Worm (Caenorhabditis elegans) whole organism, L3 larva: Measurements from ENCODE around the gene aat-2.

Experiments
- ZK546.5 ChIP-seq: sonication (generic microtip); optimal IDR thresholded peaks from 2 replicates; lab custom pipeline; 2017; ENCODE audit warnings: missing biosample characterization, missing genetic modification characterization
- ama-1 ChIP-seq: fragments of 150-350 bp; optimal IDR thresholded peaks from 2 replicates; lab custom pipeline; 2018
- ceh-16 ChIP-seq: sonication (generic microtip); optimal IDR thresholded peaks from 2 replicates; lab custom pipeline; 2017; ENCODE audit warnings: missing biosample characterization, missing genetic modification characterization
- ceh-9 ChIP-seq: sonication (generic microtip); optimal IDR thresholded peaks from 2 replicates; lab custom pipeline; 2018; ENCODE audit warnings: missing biosample characterization, missing genetic modification characterization
- daf-12 ChIP-seq: fragments of 150-350 bp; optimal IDR thresholded peaks from 2 replicates; lab custom pipeline; 2014; ENCODE audit warnings: missing biosample characterization, missing genetic modification reagents, missing genetic modification characterization
- egl-27 ChIP-seq: sonication (generic microtip); optimal IDR thresholded peaks from 4 replicates; lab custom pipeline; 2017; ENCODE audit warnings: missing biosample characterization, missing genetic modification reagents, missing genetic modification characterization
- egl-5 ChIP-seq: fragments of 150-350 bp; optimal IDR thresholded peaks from 2 replicates; lab custom pipeline; 2017; ENCODE audit warnings: missing biosample characterization, missing genetic modification reagents, missing genetic modification characterization, inconsistent platforms
- elt-1 ChIP-seq: fragments of 150-350 bp; optimal IDR thresholded peaks from 2 replicates; lab custom pipeline; 2014; ENCODE audit warnings: missing biosample characterization, missing genetic modification characterization
- elt-2 ChIP-seq: sonication (generic microtip); optimal IDR thresholded peaks from 2 replicates; lab custom pipeline; 2016; ENCODE audit warnings: missing genetic modification reagents, mild to moderate bottlenecking, missing genetic modification characterization, missing compliant biosample characterization
- elt-3 ChIP-seq, 3 experiments: fragments of 150-350 bp in 1 of 3; sonication (generic microtip) in 2 of 3; optimal IDR thresholded peaks; 2 replicates in 2 of 3; 4 replicates in 1 of 3; lab custom pipeline; 2014 to 2017; ENCODE audit warnings: missing biosample characterization in 3 of 3, missing genetic modification characterization in 3 of 3
- eor-1 ChIP-seq, 2 experiments: fragments of 150-350 bp; optimal IDR thresholded peaks; 2 replicates each; lab custom pipeline; 2014 to 2018; ENCODE audit warnings: missing biosample characterization in 2 of 2, missing genetic modification characterization in 2 of 2
- fkh-2 ChIP-seq: fragments of 150-350 bp; optimal IDR thresholded peaks from 2 replicates; lab custom pipeline; 2014; ENCODE audit warnings: missing biosample characterization, missing genetic modification reagents, missing genetic modification characterization
- fos-1 ChIP-seq: fragments of 150-350 bp; optimal IDR thresholded peaks from 2 replicates; lab custom pipeline; 2014; ENCODE audit warnings: missing biosample characterization, missing genetic modification characterization
- jun-1 ChIP-seq: fragments of 150-350 bp; optimal IDR thresholded peaks from 2 replicates; lab custom pipeline; 2014; ENCODE audit warnings: missing biosample characterization, missing genetic modification reagents, missing genetic modification characterization
- lin-15B ChIP-seq: fragments of 150-350 bp; optimal IDR thresholded peaks from 2 replicates; lab custom pipeline; 2014; ENCODE audit warnings: missing biosample characterization, missing genetic modification characterization
- lin-39 ChIP-seq: fragments of 150-350 bp; optimal IDR thresholded peaks from 2 replicates; lab custom pipeline; 2018; ENCODE audit warnings: missing biosample characterization, missing genetic modification reagents, missing genetic modification characterization
- lsy-12 ChIP-seq: sonication (generic microtip); optimal IDR thresholded peaks from 2 replicates; lab custom pipeline; 2016; ENCODE audit warnings: mild to moderate bottlenecking, missing genetic modification characterization, missing compliant biosample characterization
- mml-1 ChIP-seq: fragments of 150-350 bp; sonication (generic microtip); optimal IDR thresholded peaks from 3 replicates; lab custom pipeline; 2014; ENCODE audit warnings: missing biosample characterization, missing genetic modification characterization
- nhr-12 ChIP-seq: fragments of 150-350 bp; optimal IDR thresholded peaks from 2 replicates; lab custom pipeline; 2014; ENCODE audit warnings: missing biosample characterization, missing genetic modification characterization
- nhr-25 ChIP-seq: sonication (generic microtip); optimal IDR thresholded peaks from 2 replicates; lab custom pipeline; 2017; ENCODE audit warnings: missing biosample characterization, missing genetic modification characterization
- nhr-43 ChIP-seq: sonication (generic microtip); optimal IDR thresholded peaks from 2 replicates; lab custom pipeline; 2016; ENCODE audit warnings: mild to moderate bottlenecking, missing genetic modification characterization, missing compliant biosample characterization; ENCODE audit not compliant: poor library complexity, severe bottlenecking
- nhr-67 ChIP-seq: fragments of 150-350 bp; optimal IDR thresholded peaks from 2 replicates; lab custom pipeline; 2014; ENCODE audit warnings: missing biosample characterization, missing genetic modification characterization
- nhr-77 ChIP-seq: fragments of 150-350 bp; optimal IDR thresholded peaks from 2 replicates; lab custom pipeline; 2014; ENCODE audit warnings: missing biosample characterization, missing genetic modification characterization
- pha-4 ChIP-seq: fragments of 150-350 bp; optimal IDR thresholded peaks from 2 replicates; lab custom pipeline; 2014; ENCODE audit warnings: missing biosample characterization, missing genetic modification reagents, missing genetic modification characterization
- pqm-1 ChIP-seq: fragments of 150-350 bp; optimal IDR thresholded peaks from 2 replicates; lab custom pipeline; 2017; ENCODE audit warnings: missing biosample characterization, missing genetic modification characterization, inconsistent platforms
- sea-2 ChIP-seq: fragments of 150-350 bp; sonication (generic microtip); optimal IDR thresholded peaks from 4 replicates; lab custom pipeline; 2014; ENCODE audit warnings: missing biosample characterization, missing genetic modification reagents, missing genetic modification characterization
- unc-39 ChIP-seq: sonication (generic microtip); optimal IDR thresholded peaks from 4 replicates; lab custom pipeline; 2017; ENCODE audit warnings: missing biosample characterization, missing genetic modification characterization
- unc-62 ChIP-seq: fragments of 150-350 bp; sonication (generic microtip); optimal IDR thresholded peaks from 4 replicates; lab custom pipeline; 2014; ENCODE audit warnings: missing biosample characterization, missing genetic modification reagents, missing genetic modification characterization
- zag-1 ChIP-seq: fragments of 150-350 bp; optimal IDR thresholded peaks from 2 replicates; lab custom pipeline; 2014; ENCODE audit warnings: missing biosample characterization, missing genetic modification characterization
- ztf-4 ChIP-seq: fragments of 150-350 bp; optimal IDR thresholded peaks from 2 replicates; lab custom pipeline; 2014; ENCODE audit warnings: missing biosample characterization, missing genetic modification characterization

The aat-2 gene

DNA sequence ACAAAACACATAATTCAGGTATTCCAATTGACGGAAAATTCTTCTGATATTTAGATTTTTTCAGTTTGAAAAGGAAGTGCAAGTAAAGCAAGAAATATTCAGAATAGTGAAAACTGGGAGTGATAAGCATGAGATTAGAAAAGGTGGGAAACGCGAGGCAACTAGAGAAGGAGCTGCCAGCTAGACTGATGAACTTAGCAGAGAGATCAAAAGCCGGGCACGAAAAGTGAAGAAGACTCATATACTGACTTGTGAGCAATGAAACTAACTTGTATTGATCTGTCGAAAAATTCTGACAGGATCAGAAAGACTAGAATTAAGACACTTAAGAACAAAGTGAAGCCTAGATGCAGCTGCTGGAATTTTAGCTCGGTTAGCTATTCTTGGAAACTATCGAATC lies 15.3 kb upstream of the aat-2 start, which contains the start of gene nhr-36:
nhr-36 (minus strand) TSS at position 101 of the 400 bp plus-strand sequence.
- TF ChIP-seq eor-1 (tag; optimal IDR thresholded peaks at IDR 0.05; lab: Kevin White, UChicago) (no peak), sea-2 (GFP tag; lab: Kevin White, UChicago) (no peak), lin-15B (tag; lab: Kevin White, UChicago) (no peak), unc-62 (GFP tag; lab: Kevin White, UChicago) (no peak), mml-1 (tag; lab: Kevin White, UChicago) (no peak), egl-5 (tag; lab: Kevin White, UChicago) (no peak), ama-1 (lab: Kevin White, UChicago) (no peak)

- TF ChIP-seq lsy-12 (no peak), zag-1 (tag; lab: Kevin White, UChicago) (no peak), nhr-43 (tag; lab: Kevin White, UChicago) (no peak), elt-2 (tag; lab: Kevin White, UChicago) (no peak), egl-27 (tag; lab: Kevin White, UChicago) (no peak), egl-5 (tag; lab: Kevin White, UChicago) (no peak), fkh-2 (tag; lab: Kevin White, UChicago) (no peak), ceh-9 (tag; lab: Kevin White, UChicago) (no peak), fos-1 (no peak), ZK546.5 (tag; lab: Kevin White, UChicago) (no peak), sea-2 (GFP tag; lab: Kevin White, UChicago) (no peak), lin-15B (tag; lab: Kevin White, UChicago) (no peak), elt-3 (tag; optimal IDR thresholded peaks at IDR 0.05; lab: Kevin White, UChicago) (no peak), ceh-16 (tag; lab: Kevin White, UChicago) (no peak), eor-1 (tag; optimal IDR thresholded peaks at IDR 0.05; lab: Kevin White, UChicago) (no peak), ztf-4 (tag; lab: Kevin White, UChicago) (no peak), elt-1 (tag; lab: Kevin White, UChicago) (no peak), nhr-67 (tag; lab: Kevin White, UChicago) (no peak), jun-1 (tag; lab: Kevin White, UChicago) (no peak)
Observed at ce11 chrV:9260411-9260810, 14.3 kb upstream of the aat-2 start.

ce11 chrV:9257467-9257866 lies 11.3 kb upstream of the aat-2 start, which contains the start of gene F07C3.16:
TSS of gene F07C3.16 (minus strand) at chrV:9257567.
- TF ChIP-seq fkh-2 (tag; lab: Kevin White, UChicago): no peak
- TF ChIP-seq elt-1 (tag; lab: Kevin White, UChicago): no peak
- TF ChIP-seq unc-62 (GFP tag; lab: Kevin White, UChicago): no peak
- TF ChIP-seq lin-39 (tag; lab: Kevin White, UChicago): no peak
- no peak for TF ChIP-seq ztf-4 (tag; lab: Kevin White, UChicago)
- TF ChIP-seq nhr-25 (tag; lab: Kevin White, UChicago): no peak

- TF ChIP-seq unc-39 (tag; lab: Kevin White, UChicago) (no peak), pha-4 (tag; lab: Kevin White, UChicago) (peak; percentile 79), daf-12 (no peak), pqm-1 (tag; lab: Kevin White, UChicago) (peak; percentile 85), elt-2 (tag; lab: Kevin White, UChicago) (peak; percentile 92)
Observed at ce11 chrV:9255480-9255879, 9.3 kb upstream of the aat-2 start.

DNA sequence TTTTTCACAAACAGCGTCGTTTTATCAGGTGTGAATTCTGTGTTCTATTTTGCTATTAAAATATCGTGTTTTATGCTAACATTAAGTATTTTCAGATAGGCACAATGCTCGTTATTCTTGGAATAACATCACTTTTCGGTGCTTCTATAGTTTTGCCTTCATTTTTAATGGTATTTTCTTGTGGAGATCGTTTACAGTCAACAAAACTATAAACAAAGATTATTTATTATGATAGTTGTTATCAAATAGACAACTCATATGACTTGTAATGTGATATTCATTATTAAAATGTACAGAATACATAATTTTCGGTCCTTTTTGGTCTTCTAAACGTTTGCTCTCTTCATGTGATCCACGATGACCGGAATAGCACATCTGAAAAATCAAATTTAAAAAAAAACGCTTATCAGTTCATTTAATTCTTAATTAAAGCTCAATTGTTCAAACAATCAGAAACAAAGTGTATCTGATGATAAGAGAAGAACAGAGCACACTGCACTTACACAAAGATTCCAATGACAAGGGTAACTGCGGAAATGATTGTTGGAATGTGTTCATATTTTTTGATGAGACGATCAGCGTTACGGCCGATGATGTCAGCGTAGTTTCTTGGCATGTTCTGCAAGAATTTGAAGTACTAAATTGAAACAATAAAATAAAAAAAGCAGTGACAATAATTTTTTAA lies 8.0 kb upstream of the aat-2 start, which contains the start of gene F07C3.9:
F07C3.9 (minus strand) TSS at position 635 of the 685 bp plus-strand sequence.
- TF ChIP-seq ceh-9 (tag; lab: Kevin White, UChicago) (no peak), nhr-77 (no peak), eor-1 (tag; optimal IDR thresholded peaks at IDR 0.05; lab: Kevin White, UChicago) (no peak), nhr-12 (tag; lab: Kevin White, UChicago) (no peak), pha-4 (tag; lab: Kevin White, UChicago) (peak; percentile 60), elt-2 (tag; lab: Kevin White, UChicago) (peak; percentile 87), pqm-1 (tag; lab: Kevin White, UChicago) (peak; percentile 95), egl-27 (tag; lab: Kevin White, UChicago) (no peak)
